Worm (Caenorhabditis elegans) whole organism, L1 larva: ENCODE measurements around the gene ceh-92.

Experiments used
- C16A3.4 ChIP-seq: fragments of 150-350 bp; optimal IDR thresholded peaks from 2 replicates; lab custom pipeline; 2014; ENCODE audit warnings: missing biosample characterization, missing genetic modification characterization
- aha-1 ChIP-seq: fragments of 150-350 bp; optimal IDR thresholded peaks from 2 replicates; lab custom pipeline; 2014; ENCODE audit warnings: missing biosample characterization, missing genetic modification characterization
- aly-2 ChIP-seq: fragments of 150-350 bp; optimal IDR thresholded peaks from 2 replicates; lab custom pipeline; 2014; ENCODE audit warnings: missing biosample characterization, missing genetic modification characterization
- blmp-1 ChIP-seq: fragments of 150-350 bp; optimal IDR thresholded peaks from 2 replicates; lab custom pipeline; 2014; ENCODE audit warnings: missing biosample characterization, missing genetic modification characterization
- egl-27 ChIP-seq, 2 experiments: fragments of 150-350 bp in 1 of 2; sonication (generic microtip); optimal IDR thresholded peaks; 3 replicates each; lab custom pipeline; 2017 to 2018; ENCODE audit warnings: missing biosample characterization in 2 of 2, missing genetic modification characterization in 2 of 2, missing genetic modification reagents in 2 of 2
- hlh-17 ChIP-seq: fragments of 200-800 bp; sonication (Bioruptor generic); optimal IDR thresholded peaks from 2 replicates; lab custom pipeline; 2018; ENCODE audit warnings: missing genetic modification characterization, mild to moderate bottlenecking, missing compliant biosample characterization, moderate library complexity, borderline replicate concordance
- jun-1 ChIP-seq: fragments of 150-350 bp; optimal IDR thresholded peaks from 2 replicates; lab custom pipeline; 2014; ENCODE audit warnings: missing biosample characterization, missing genetic modification reagents, missing genetic modification characterization
- unc-62 ChIP-seq: fragments of 150-350 bp; optimal IDR thresholded peaks from 2 replicates; lab custom pipeline; 2014; ENCODE audit warnings: missing biosample characterization, missing genetic modification reagents, missing genetic modification characterization
- unc-86 ChIP-seq: sonication (generic microtip); optimal IDR thresholded peaks from 2 replicates; lab custom pipeline; 2016; ENCODE audit warnings: missing genetic modification characterization, missing compliant biosample characterization
- ztf-11 ChIP-seq, 2 experiments: sonication (generic microtip); optimal IDR thresholded peaks; 2 replicates each; lab custom pipeline; 2016 to 2017; ENCODE audit warnings: missing genetic modification characterization in 2 of 2, missing biosample characterization in 1 of 2, missing compliant biosample characterization in 1 of 2

DNA sequence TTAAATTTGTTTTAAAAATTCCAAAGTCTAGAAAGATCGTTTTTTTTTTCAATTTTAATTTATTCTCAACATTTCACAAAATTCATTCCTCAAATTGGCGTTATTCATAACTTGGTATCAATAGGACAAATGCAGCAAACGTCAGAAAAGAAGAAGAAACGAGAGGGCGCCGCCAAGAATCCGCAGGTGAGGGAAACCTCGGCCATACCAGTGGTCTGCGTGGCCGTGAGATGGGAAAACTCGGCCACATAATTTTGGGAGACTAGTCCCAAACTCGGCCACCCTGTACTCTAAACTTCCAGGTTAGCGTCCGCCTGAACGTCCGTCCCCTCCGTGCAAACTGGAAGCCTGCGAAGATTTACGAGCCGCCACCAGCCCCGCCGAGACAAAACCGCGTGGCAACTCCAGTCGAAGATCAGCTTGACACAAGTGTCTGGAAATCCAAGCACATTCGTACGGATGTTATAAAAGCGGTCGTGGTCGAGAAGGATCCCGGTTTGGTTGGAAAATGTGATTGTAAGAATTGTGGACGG lies 17.9 kb upstream of the ceh-92 start, which contains the start of gene Y66D12A.11:
- TF ChIP-seq egl-27 (tag; optimal IDR thresholded peaks at IDR 0.05; lab: Kevin White, UChicago) = no peak
- no peak for TF ChIP-seq unc-86 (tag; lab: Kevin White, UChicago)
- no peak for TF ChIP-seq hlh-17 (GFP tag; lab: Kevin White, UChicago)
- TF ChIP-seq blmp-1 (tag; lab: Kevin White, UChicago) = no peak
- no peak for TF ChIP-seq jun-1 (tag; lab: Kevin White, UChicago)
- no peak for TF ChIP-seq ztf-11 (tag; optimal IDR thresholded peaks at IDR 0.05; lab: Kevin White, UChicago)
- no peak for TF ChIP-seq C16A3.4 (tag; lab: Kevin White, UChicago)
- TF ChIP-seq unc-62 (GFP tag; lab: Kevin White, UChicago) = no peak
- no peak for TF ChIP-seq aha-1 (tag; lab: Kevin White, UChicago)
- TF ChIP-seq aly-2 (tag; lab: Kevin White, UChicago) = no peak
